Fruit fly (Drosophila melanogaster) whole organism, embryonic: ENCODE data around the gene jus.

Experiments used
- Asciz ChIP-seq: fragments of 200-800 bp; sonication (Bioruptor generic); optimal IDR thresholded peaks from 2 replicates; lab custom pipeline; 2017; ENCODE audit warnings: missing biosample characterization, mild to moderate bottlenecking, missing genetic modification characterization, missing genetic modification reagents
- CG1024 ChIP-seq: fragments of 200-800 bp; sonication (Bioruptor generic); IDR thresholded peaks from 2 replicates; pipeline ENCODE4 v1.3.6; 2022; ENCODE audit warnings: missing biosample characterization, missing genetic modification characterization
- CG10979 ChIP-seq: fragments of 200-800 bp; sonication (Bioruptor generic); optimal IDR thresholded peaks from 2 replicates; lab custom pipeline; 2018; ENCODE audit warnings: missing biosample characterization, mild to moderate bottlenecking, missing genetic modification characterization, moderate library complexity
- CG11398 ChIP-seq: fragments of 200-800 bp; sonication (Bioruptor generic); optimal IDR thresholded peaks from 2 replicates; lab custom pipeline; 2016; ENCODE audit warnings: missing biosample characterization, missing genetic modification characterization
- CG12219 ChIP-seq: fragments of 200-800 bp; sonication (Bioruptor generic); optimal IDR thresholded peaks from 3 replicates; lab custom pipeline; 2018; ENCODE audit warnings: missing biosample characterization, mild to moderate bottlenecking, missing genetic modification characterization
- CG1233 ChIP-seq: fragments of 200-800 bp; sonication (Bioruptor generic); optimal IDR thresholded peaks from 4 replicates; lab custom pipeline; 2018; ENCODE audit warnings: missing biosample characterization, mild to moderate bottlenecking, missing genetic modification characterization
- CG12744 ChIP-seq: fragments of 200-800 bp; sonication (Bioruptor generic); optimal IDR thresholded peaks from 2 replicates; lab custom pipeline; 2016; ENCODE audit warnings: missing biosample characterization, missing genetic modification characterization
- CG13624 ChIP-seq: fragments of 200-800 bp; sonication (Bioruptor generic); optimal IDR thresholded peaks from 2 replicates; lab custom pipeline; 2016; ENCODE audit warnings: missing biosample characterization, missing genetic modification characterization
- CG13894 ChIP-seq: fragments of 200-800 bp; sonication (Bioruptor generic); optimal IDR thresholded peaks from 3 replicates; lab custom pipeline; 2018; ENCODE audit warnings: missing biosample characterization, mild to moderate bottlenecking, missing genetic modification characterization, moderate library complexity
- CG15514 ChIP-seq: fragments of 200-800 bp; sonication (Bioruptor generic); optimal IDR thresholded peaks from 3 replicates; lab custom pipeline; 2017; ENCODE audit warnings: missing biosample characterization, missing genetic modification characterization, mild to moderate bottlenecking, moderate library complexity, missing genetic modification reagents
- CG15696 ChIP-seq: fragments of 200-800 bp; sonication (Bioruptor generic); optimal IDR thresholded peaks from 2 replicates; lab custom pipeline; 2019; ENCODE audit warnings: missing biosample characterization, mild to moderate bottlenecking, missing genetic modification characterization, moderate library complexity
- CG18476 ChIP-seq: fragments of 200-800 bp; sonication (Bioruptor generic); optimal IDR thresholded peaks from 2 replicates; lab custom pipeline; 2016; ENCODE audit warnings: missing biosample characterization, mild to moderate bottlenecking, missing genetic modification characterization
- CG2116 ChIP-seq: fragments of 200-800 bp; sonication (Bioruptor generic); optimal IDR thresholded peaks from 3 replicates; lab custom pipeline; 2018; ENCODE audit warnings: missing biosample characterization, mild to moderate bottlenecking, missing genetic modification characterization
- CG2129 ChIP-seq: fragments of 200-800 bp; sonication (Bioruptor generic); IDR thresholded peaks from 2 replicates; pipeline ENCODE4 v1.3.6; 2022; ENCODE audit warnings: missing biosample characterization, missing genetic modification characterization; ENCODE audit not compliant: partially characterized antibody
- CG32772 ChIP-seq: fragments of 200-800 bp; sonication (Bioruptor generic); IDR thresholded peaks from 2 replicates; pipeline ENCODE4 v1.3.6; 2022; ENCODE audit warnings: missing biosample characterization, missing genetic modification characterization
- CG33557 ChIP-seq: fragments of 200-800 bp; sonication (Bioruptor generic); optimal IDR thresholded peaks from 2 replicates; lab custom pipeline; 2019; ENCODE audit warnings: missing biosample characterization, mild to moderate bottlenecking, missing genetic modification characterization, moderate library complexity
- CG6254 ChIP-seq: fragments of 200-800 bp; sonication (Bioruptor generic); optimal IDR thresholded peaks from 3 replicates; lab custom pipeline; 2017; ENCODE audit warnings: mild to moderate bottlenecking, missing biosample characterization, missing genetic modification reagents, missing genetic modification characterization
- CG7271 ChIP-seq: fragments of 200-800 bp; sonication (Bioruptor generic); optimal IDR thresholded peaks from 2 replicates; lab custom pipeline; 2018; ENCODE audit warnings: missing biosample characterization, mild to moderate bottlenecking, missing genetic modification characterization, moderate library complexity
- CG7745 ChIP-seq: fragments of 200-800 bp; sonication (Bioruptor generic); optimal IDR thresholded peaks from 2 replicates; lab custom pipeline; 2018; ENCODE audit warnings: missing biosample characterization, mild to moderate bottlenecking, missing genetic modification characterization, moderate library complexity
- CG7839 ChIP-seq: fragments of 200-800 bp; sonication (Bioruptor generic); optimal IDR thresholded peaks from 3 replicates; lab custom pipeline; 2018; ENCODE audit warnings: missing biosample characterization, mild to moderate bottlenecking, missing genetic modification characterization, moderate library complexity
- CG7987 ChIP-seq: fragments of 200-800 bp; sonication (Bioruptor generic); optimal IDR thresholded peaks from 2 replicates; lab custom pipeline; 2018; ENCODE audit warnings: missing biosample characterization, mild to moderate bottlenecking, missing genetic modification characterization, moderate library complexity
- CG8478 ChIP-seq: fragments of >200 bp; optimal IDR thresholded peaks from 2 replicates; lab custom pipeline; 2018
- CG9437 ChIP-seq: fragments of 200-800 bp; sonication (Bioruptor generic); optimal IDR thresholded peaks from 2 replicates; lab custom pipeline; 2018; ENCODE audit warnings: missing biosample characterization, mild to moderate bottlenecking, missing genetic modification characterization
- HLH54F ChIP-seq: fragments of 200-800 bp; sonication (Bioruptor generic); optimal IDR thresholded peaks from 3 replicates; lab custom pipeline; 2016; ENCODE audit warnings: missing biosample characterization, missing genetic modification characterization
- HLHmδ ChIP-seq: fragments of 200-800 bp; sonication (Bioruptor generic); optimal IDR thresholded peaks from 2 replicates; lab custom pipeline; 2018; ENCODE audit warnings: missing biosample characterization, mild to moderate bottlenecking, missing genetic modification characterization, moderate library complexity
- Hey ChIP-seq: fragments of 200-800 bp; sonication (Bioruptor generic); optimal IDR thresholded peaks from 3 replicates; lab custom pipeline; 2018; ENCODE audit warnings: missing biosample characterization, mild to moderate bottlenecking, missing genetic modification characterization
- Hr51 ChIP-seq, 2 experiments: fragments of 200-800 bp; sonication (Bioruptor generic); optimal IDR thresholded peaks; 2 replicates in 1 of 2; 3 replicates in 1 of 2; lab custom pipeline; 2016 to 2018; ENCODE audit warnings: missing biosample characterization in 2 of 2, missing genetic modification characterization in 2 of 2, mild to moderate bottlenecking in 1 of 2, moderate library complexity in 1 of 2
- Lpt ChIP-seq: fragments of >200 bp; optimal IDR thresholded peaks from 2 replicates; lab custom pipeline; 2018; ENCODE audit warnings: missing biosample characterization, missing genetic modification characterization
- Neu2 ChIP-seq: fragments of 200-800 bp; sonication (Bioruptor generic); optimal IDR thresholded peaks from 3 replicates; lab custom pipeline; 2016; ENCODE audit warnings: missing biosample characterization, missing genetic modification characterization, borderline replicate concordance
- Sin3A ChIP-seq: fragments of >200 bp; optimal IDR thresholded peaks from 2 replicates; lab custom pipeline; 2018
- Trl ChIP-seq, 3 experiments: fragments of >200 bp in 2 of 3; fragments of 200-800 bp in 1 of 3; sonication (Bioruptor generic) in 1 of 3; optimal IDR thresholded peaks; 2 replicates in 1 of 3; 3 replicates in 2 of 3; lab custom pipeline; 2016 to 2017; ENCODE audit warnings: missing biosample characterization in 1 of 3, missing genetic modification characterization in 1 of 3
- YL-1 ChIP-seq: fragments of 200-800 bp; sonication (Bioruptor generic); optimal IDR thresholded peaks from 3 replicates; lab custom pipeline; 2017; ENCODE audit warnings: missing biosample characterization, mild to moderate bottlenecking, missing genetic modification characterization
- al ChIP-seq: fragments of 200-800 bp; sonication (Bioruptor generic); IDR thresholded peaks from 2 replicates; pipeline ENCODE4 v1.3.6; 2022; ENCODE audit warnings: missing biosample characterization, missing genetic modification characterization
- ap ChIP-seq: fragments of 200-800 bp; sonication (Bioruptor generic); IDR thresholded peaks from 2 replicates; pipeline ENCODE4 v1.3.6; 2022; ENCODE audit warnings: missing biosample characterization, missing genetic modification characterization
- az2 ChIP-seq: fragments of 200-800 bp; sonication (Bioruptor generic); optimal IDR thresholded peaks from 3 replicates; lab custom pipeline; 2016; ENCODE audit warnings: missing biosample characterization, missing genetic modification characterization
- bab2 ChIP-seq: fragments of 200-800 bp; sonication (Bioruptor generic); optimal IDR thresholded peaks from 2 replicates; lab custom pipeline; 2016; ENCODE audit warnings: missing biosample characterization, missing genetic modification characterization
- cg ChIP-seq: fragments of 200-800 bp; sonication (Bioruptor generic); optimal IDR thresholded peaks from 3 replicates; lab custom pipeline; 2019; ENCODE audit warnings: missing biosample characterization, mild to moderate bottlenecking, missing genetic modification characterization, moderate library complexity
- chif ChIP-seq, 2 experiments: fragments of 200-800 bp; sonication (Bioruptor generic); optimal IDR thresholded peaks; 3 replicates each; lab custom pipeline; 2016; ENCODE audit warnings: missing biosample characterization in 2 of 2, missing genetic modification characterization in 2 of 2
- emc ChIP-seq: fragments of 200-800 bp; sonication (Bioruptor generic); optimal IDR thresholded peaks from 2 replicates; lab custom pipeline; 2016; ENCODE audit warnings: missing biosample characterization, missing genetic modification characterization
- fd64A ChIP-seq: fragments of 200-800 bp; sonication (Bioruptor generic); optimal IDR thresholded peaks from 3 replicates; lab custom pipeline; 2018; ENCODE audit warnings: missing biosample characterization, mild to moderate bottlenecking, missing genetic modification characterization
- fu2 ChIP-seq: fragments of 200-800 bp; sonication (Bioruptor generic); optimal IDR thresholded peaks from 2 replicates; lab custom pipeline; 2016; ENCODE audit warnings: missing biosample characterization, missing genetic modification characterization
- gcm ChIP-seq: fragments of 200-800 bp; sonication (Bioruptor generic); optimal IDR thresholded peaks from 2 replicates; lab custom pipeline; 2019; ENCODE audit warnings: missing biosample characterization, mild to moderate bottlenecking, missing genetic modification characterization, moderate library complexity
- inv ChIP-seq: fragments of 200-800 bp; sonication (Bioruptor generic); IDR thresholded peaks from 2 replicates; pipeline ENCODE4 v1.3.6; 2022; ENCODE audit warnings: missing biosample characterization, missing genetic modification characterization; ENCODE audit not compliant: partially characterized antibody
- ken ChIP-seq: fragments of 200-800 bp; sonication (Bioruptor generic); IDR thresholded peaks from 3 replicates; pipeline ENCODE4 v1.3.6; 2022; ENCODE audit warnings: missing biosample characterization, missing genetic modification characterization
- lilli ChIP-seq: fragments of 200-800 bp; sonication (Bioruptor generic); optimal IDR thresholded peaks from 3 replicates; lab custom pipeline; 2016; ENCODE audit warnings: missing biosample characterization, missing genetic modification characterization
- nau ChIP-seq: fragments of 200-800 bp; sonication (Bioruptor generic); optimal IDR thresholded peaks from 3 replicates; lab custom pipeline; 2017; ENCODE audit warnings: missing biosample characterization, mild to moderate bottlenecking, missing genetic modification characterization, missing genetic modification reagents
- org-1 ChIP-seq: fragments of 200-800 bp; sonication (Bioruptor generic); optimal IDR thresholded peaks from 2 replicates; lab custom pipeline; 2017; ENCODE audit warnings: missing biosample characterization, missing genetic modification characterization
- pho ChIP-seq: fragments of 200-800 bp; sonication (Bioruptor generic); optimal IDR thresholded peaks from 2 replicates; lab custom pipeline; 2016; ENCODE audit warnings: missing biosample characterization, missing genetic modification characterization
- tin ChIP-seq: fragments of 200-800 bp; sonication (Bioruptor generic); optimal IDR thresholded peaks from 3 replicates; lab custom pipeline; 2016; ENCODE audit warnings: missing biosample characterization, missing genetic modification characterization
- vfl ChIP-seq: fragments of 200-800 bp; sonication (Bioruptor generic); optimal IDR thresholded peaks from 2 replicates; lab custom pipeline; 2016; ENCODE audit warnings: missing biosample characterization, missing genetic modification characterization
- zf30C ChIP-seq: fragments of 200-800 bp; sonication (Bioruptor generic); optimal IDR thresholded peaks from 3 replicates; lab custom pipeline; 2018; ENCODE audit warnings: missing biosample characterization, mild to moderate bottlenecking, missing genetic modification characterization

Gene jus

DNA sequence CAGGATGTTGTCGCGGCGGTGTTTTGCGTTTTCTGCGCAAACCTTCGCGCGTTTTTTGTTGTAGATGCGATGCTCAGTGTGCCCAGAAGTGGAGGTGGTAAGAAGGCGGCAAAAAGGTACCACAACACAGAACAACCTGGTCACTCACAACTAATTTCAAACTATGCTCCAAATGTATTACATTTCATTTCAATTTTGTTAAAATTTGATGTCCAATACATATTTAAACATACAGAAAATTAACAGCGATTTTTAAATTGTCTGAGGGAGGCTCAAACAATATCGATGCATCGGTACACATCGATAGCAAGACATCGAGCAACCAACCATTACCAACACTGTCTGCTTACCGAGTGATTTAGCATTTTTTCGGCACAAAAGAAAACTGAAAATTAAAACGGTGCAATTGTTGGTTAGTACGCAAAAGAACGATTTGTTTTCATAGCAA is 41.6 kb downstream of the jus start, which contains the start of the genes Slbp and Rpn2 (continued):
- TF ChIP-seq Hr51 (GFP tag; optimal IDR thresholded peaks at IDR 0.05; lab: Kevin White, UChicago) (peak; percentile 6 to 37), CG7271 (peak; percentile 20), tin (GFP tag; lab: Kevin White, UChicago) (peak; percentile 20), HLH54F (GFP tag; lab: Kevin White, UChicago) (peak; percentile 53), CG11398 (GFP tag; lab: Kevin White, UChicago) (no peak), CG10979 (tag; lab: Kevin White, UChicago) (peak; percentile 13), CG7745 (tag; lab: Kevin White, UChicago) (no peak), zf30C (GFP tag; lab: Kevin White, UChicago) (no peak), CG7987 (GFP tag; lab: Kevin White, UChicago) (no peak), CG32772 (GFP tag; lab: Robert Waterston, UW) (no peak), inv (GFP tag; lab: Robert Waterston, UW) (peak; percentile 87), vfl (GFP tag; lab: Kevin White, UChicago) (peak; percentile 45), cg (no peak), CG7839 (tag; lab: Kevin White, UChicago) (no peak), nau (GFP tag; lab: Kevin White, UChicago) (no peak), CG15514 (peak; percentile 55), Hey (no peak), CG1024 (GFP tag; lab: Robert Waterston, UW) (no peak), CG2129 (GFP tag; lab: Robert Waterston, UW) (peak; percentile 93), YL-1 (GFP tag; lab: Kevin White, UChicago) (peak; percentile 88), Asciz (no peak), HLHmδ (GFP tag; lab: Kevin White, UChicago) (no peak), fd64A (GFP tag; lab: Kevin White, UChicago) (no peak), lilli (GFP tag; lab: Kevin White, UChicago) (peak; percentile 70), gcm (no peak), CG13894 (tag; lab: Kevin White, UChicago) (no peak), fu2 (peak; percentile 26), CG13624 (GFP tag; lab: Kevin White, UChicago) (peak; percentile 62), CG15696 (no peak), bab2 (GFP tag; lab: Kevin White, UChicago) (peak; percentile 34), CG12219 (GFP tag; lab: Kevin White, UChicago) (no peak), CG12744 (GFP tag; lab: Kevin White, UChicago) (peak; percentile 36), CG6254 (GFP tag; lab: Kevin White, UChicago) (no peak), CG8478 (lab: Kevin White, UChicago) (no peak), Sin3A (lab: Kevin White, UChicago) (peak; percentile 98), CG33557 (no peak), az2 (GFP tag; lab: Kevin White, UChicago) (peak; percentile 5), CG1233 (GFP tag; lab: Kevin White, UChicago) (no peak), CG9437 (GFP tag; lab: Kevin White, UChicago) (no peak), pho (GFP tag; lab: Kevin White, UChicago) (peak; percentile 68), emc (GFP tag; lab: Kevin White, UChicago) (no peak), org-1 (GFP tag; lab: Kevin White, UChicago) (no peak), chif (GFP tag; optimal IDR thresholded peaks at IDR 0.05; lab: Kevin White, UChicago) (peak; percentile 20 to 36), Trl (optimal IDR thresholded peaks at IDR 0.05; lab: Kevin White, UChicago) (no peak), Trl (GFP tag; optimal IDR thresholded peaks at IDR 0.05; lab: Kevin White, UChicago) (peak; percentile 42), CG18476 (GFP tag; lab: Kevin White, UChicago) (no peak), CG2116 (GFP tag; lab: Kevin White, UChicago) (peak; percentile 95), Neu2 (GFP tag; lab: Kevin White, UChicago) (no peak), Lpt (no peak), ken (GFP tag; lab: Robert Waterston, UW) (no peak), ap (no peak), al (GFP tag; lab: Robert Waterston, UW) (no peak)
